Fruit fly (Drosophila melanogaster): ENCODE results near the gene COX7AL2.
A peak's percentile ranks its signal among the peaks of the same experiment; 100 is the strongest.

Gene COX7AL2

dm6 chr2L:2200136-2201036, 2.7 kb upstream of the COX7AL2 start:
- TF ChIP-seq CG15710 (tag; optimal IDR thresholded peaks at IDR 0.05) (no peak), Pif1A (GFP tag; optimal IDR thresholded peaks at IDR 0.05) (no peak), CG14655 (GFP tag; optimal IDR thresholded peaks at IDR 0.05) (no peak), EcR (GFP tag; optimal IDR thresholded peaks at IDR 0.05) (peak; percentile 100), CG17806 (tag; optimal IDR thresholded peaks at IDR 0.05) (peak; percentile 7), CG4496 (GFP tag; IDR thresholded peaks at IDR 0.05) (no peak), CG8159 (tag; optimal IDR thresholded peaks at IDR 0.05) (no peak), Pif1B (GFP tag; optimal IDR thresholded peaks at IDR 0.05) (no peak), CG32121 (GFP tag; IDR thresholded peaks at IDR 0.05) (no peak), CG13204 (GFP tag; optimal IDR thresholded peaks at IDR 0.05) (peak; percentile 67), CG9948 (tag; optimal IDR thresholded peaks at IDR 0.05) (no peak), rn (GFP tag; IDR thresholded peaks at IDR 0.05) (no peak), D1 (tag; optimal IDR thresholded peaks at IDR 0.05) (no peak), Snoo (tag; optimal IDR thresholded peaks at IDR 0.05) (no peak), Ets98B (GFP tag; IDR thresholded peaks at IDR 0.05) (no peak)

- TF ChIP-seq CG4496 (GFP tag; IDR thresholded peaks at IDR 0.05), result no peak
- no peak for TF ChIP-seq EcR (GFP tag; optimal IDR thresholded peaks at IDR 0.05)
- TF ChIP-seq Ets98B (GFP tag; IDR thresholded peaks at IDR 0.05), result no peak
Measured at dm6 chr2L:2199433-2199796, 1.7 kb upstream of the COX7AL2 start.

- TF ChIP-seq CG4496 (GFP tag; IDR thresholded peaks at IDR 0.05) (no peak), fd96Ca (GFP tag; IDR thresholded peaks at IDR 0.05) (no peak), CG13204 (GFP tag; optimal IDR thresholded peaks at IDR 0.05) (peak; percentile 74), gl (tag; optimal IDR thresholded peaks at IDR 0.05) (peak; percentile 95), Ets98B (GFP tag; IDR thresholded peaks at IDR 0.05) (no peak), D1 (tag; optimal IDR thresholded peaks at IDR 0.05) (peak; percentile 94), Pif1A (GFP tag; optimal IDR thresholded peaks at IDR 0.05) (peak; percentile 99), CG17806 (tag; optimal IDR thresholded peaks at IDR 0.05) (peak; percentile 98), Snoo (tag; optimal IDR thresholded peaks at IDR 0.05) (peak; percentile 98), Pif1B (GFP tag; optimal IDR thresholded peaks at IDR 0.05) (peak; percentile 98), CG8301 (tag; optimal IDR thresholded peaks at IDR 0.05) (peak; percentile 99), CG14655 (GFP tag; optimal IDR thresholded peaks at IDR 0.05) (peak; percentile 100), CG9948 (tag; optimal IDR thresholded peaks at IDR 0.05) (peak; percentile 98), CG32121 (GFP tag; IDR thresholded peaks at IDR 0.05) (no peak), CG34367 (tag; optimal IDR thresholded peaks at IDR 0.05) (peak; percentile 95), EcR (GFP tag; optimal IDR thresholded peaks at IDR 0.05) (peak; percentile 92), CG12605 (GFP tag; IDR thresholded peaks at IDR 0.05) (no peak), CG15710 (tag; optimal IDR thresholded peaks at IDR 0.05) (peak; percentile 94), CG10348 (GFP tag; IDR thresholded peaks at IDR 0.05) (no peak), rn (GFP tag; IDR thresholded peaks at IDR 0.05) (no peak), CG8159 (tag; optimal IDR thresholded peaks at IDR 0.05) (peak; percentile 95)
Measured at dm6 chr2L:2198613-2199432, 1.1 kb upstream of the COX7AL2 start.

dm6 chr2L:2198119-2198494, 395 bp upstream of the COX7AL2 start:
- no peak for TF ChIP-seq CG8301 (tag; optimal IDR thresholded peaks at IDR 0.05)
- TF ChIP-seq CG14655 (GFP tag; optimal IDR thresholded peaks at IDR 0.05), result no peak
- TF ChIP-seq CG8159 (tag; optimal IDR thresholded peaks at IDR 0.05), result no peak
- no peak for TF ChIP-seq Pif1A (GFP tag; optimal IDR thresholded peaks at IDR 0.05)
- no peak for TF ChIP-seq gl (tag; optimal IDR thresholded peaks at IDR 0.05)
- TF ChIP-seq CG13204 (GFP tag; optimal IDR thresholded peaks at IDR 0.05), result no peak

dm6 chr2L:2196590-2197474, 880 bp downstream of the COX7AL2 start:
- TF ChIP-seq EcR (GFP tag; optimal IDR thresholded peaks at IDR 0.05) (peak; percentile 100), CG10348 (GFP tag; IDR thresholded peaks at IDR 0.05) (no peak), CG4496 (GFP tag; IDR thresholded peaks at IDR 0.05) (no peak), Pif1A (GFP tag; optimal IDR thresholded peaks at IDR 0.05) (peak; percentile 58), CG17806 (tag; optimal IDR thresholded peaks at IDR 0.05) (peak; percentile 27), CG34367 (tag; optimal IDR thresholded peaks at IDR 0.05) (no peak), CG8159 (tag; optimal IDR thresholded peaks at IDR 0.05) (peak; percentile 37), CG15710 (tag; optimal IDR thresholded peaks at IDR 0.05) (peak; percentile 12), gl (tag; optimal IDR thresholded peaks at IDR 0.05) (peak; percentile 30), Pif1B (GFP tag; optimal IDR thresholded peaks at IDR 0.05) (peak; percentile 47), CG13204 (GFP tag; optimal IDR thresholded peaks at IDR 0.05) (peak; percentile 56), CG8301 (tag; optimal IDR thresholded peaks at IDR 0.05) (peak; percentile 65), CG9948 (tag; optimal IDR thresholded peaks at IDR 0.05) (peak; percentile 36), Snoo (tag; optimal IDR thresholded peaks at IDR 0.05) (peak; percentile 34), fd96Ca (GFP tag; IDR thresholded peaks at IDR 0.05) (no peak), CG14655 (GFP tag; optimal IDR thresholded peaks at IDR 0.05) (peak; percentile 81), rn (GFP tag; IDR thresholded peaks at IDR 0.05) (no peak)

Data from whole organism, pupa.